Worm (Caenorhabditis elegans): ENCODE data around the gene ZK616.5.

The ZK616.5 gene

ce11 chrIV:5364135-5364609, 27.6 kb upstream of the ZK616.5 start, which contains the start of the genes hda-6 and F41H10.4 (continued):
- TF ChIP-seq duxl-1 (tag; optimal IDR thresholded peaks at IDR 0.05; ENCODE audit: poor library complexity) (peak; percentile 49), ceh-32 (tag; optimal IDR thresholded peaks at IDR 0.05; ENCODE audit: poor library complexity) (no peak), nhr-25 (tag; optimal IDR thresholded peaks at IDR 0.05; ENCODE audit: borderline replicate concordance, insufficient read depth) (no peak), rbr-2 (tag; optimal IDR thresholded peaks at IDR 0.05) (peak; percentile 34), daf-19 (GFP tag; conservative IDR thresholded peaks at IDR 0.05) (no peak), dmd-6 (GFP tag; IDR thresholded peaks at IDR 0.05) (peak; percentile 35), unc-62 (GFP tag; optimal IDR thresholded peaks at IDR 0.05 in 1 of 2) (peak in 1 of 2 experiments; percentile 81), unc-62 (tag; optimal IDR thresholded peaks at IDR 0.05) (no peak), lin-29 (GFP tag; IDR thresholded peaks at IDR 0.05) (no peak), ZK337.2 (GFP tag; IDR thresholded peaks at IDR 0.05) (peak; percentile 40; the same call in 1 of the 2 replicates), ces-1 (GFP tag; optimal IDR thresholded peaks at IDR 0.05) (no peak), F26F4.8 (GFP tag; conservative IDR thresholded peaks at IDR 0.05) (no peak), ceh-28 (tag; optimal IDR thresholded peaks at IDR 0.05) (no peak), mxl-3 (GFP tag; optimal IDR thresholded peaks at IDR 0.05) (peak; percentile 68), nhr-48 (tag; optimal IDR thresholded peaks at IDR 0.05) (no peak), arid-1 (GFP tag; conservative IDR thresholded peaks at IDR 0.05) (0 out of 2 replicates have a peak, but pooled peaks have one; percentile 27), ctbp-1 (GFP tag; IDR thresholded peaks at IDR 0.05) (no peak), saeg-2 (GFP tag; IDR thresholded peaks at IDR 0.05) (no peak), cey-2 (tag; optimal IDR thresholded peaks at IDR 0.05; ENCODE audit: borderline replicate concordance, insufficient read depth) (no peak), lim-7 (GFP tag; IDR thresholded peaks at IDR 0.05) (no peak), sdz-12 (GFP tag; optimal IDR thresholded peaks at IDR 0.05) (no peak), zag-1 (tag; optimal IDR thresholded peaks at IDR 0.05) (no peak), ceh-82 (tag; optimal IDR thresholded peaks at IDR 0.05) (no peak), Y5F2A.4 (GFP tag; optimal IDR thresholded peaks at IDR 0.05) (no peak), dmd-9 (GFP tag; IDR thresholded peaks at IDR 0.05) (peak; percentile 73; the same call in 1 of the 2 replicates), hif-1 (tag; optimal IDR thresholded peaks at IDR 0.05) (peak in 1 of 2 experiments; percentile 78), zfp-2 (tag; optimal IDR thresholded peaks at IDR 0.05) (no peak), madf-9 (GFP tag; conservative IDR thresholded peaks at IDR 0.05) (0 out of 2 replicates have a peak, but pooled peaks have one; percentile 38), hlh-11 (tag; optimal IDR thresholded peaks at IDR 0.05) (peak; percentile 72), lsy-2 (tag; optimal IDR thresholded peaks at IDR 0.05) (peak in 1 of 2 experiments; percentile 91), ama-1 (optimal IDR thresholded peaks at IDR 0.05) (no peak), pha-4 (GFP tag; IDR thresholded peaks at IDR 0.05) (no peak), pha-4 (tag; optimal IDR thresholded peaks at IDR 0.05) (peak; percentile 81), nhr-77 (tag; optimal IDR thresholded peaks at IDR 0.05) (no peak), lin-1 (GFP tag; IDR thresholded peaks at IDR 0.05) (no peak), skn-1 (tag; optimal IDR thresholded peaks at IDR 0.05) (no peak), mep-1 (tag; optimal IDR thresholded peaks at IDR 0.05) (peak; percentile 77)

ce11 chrIV:5366567-5366966, 25.2 kb upstream of the ZK616.5 start, which contains the start of gene sand-1:
sand-1 (plus strand) TSS chrIV:5366867.
- TF ChIP-seq ama-1 (optimal IDR thresholded peaks at IDR 0.05) (peak; percentile 14), mep-1 (tag; optimal IDR thresholded peaks at IDR 0.05) (no peak)

- TF ChIP-seq madf-9 (GFP tag; conservative IDR thresholded peaks at IDR 0.05) (no peak), lin-1 (GFP tag; IDR thresholded peaks at IDR 0.05) (no peak), tra-1 (GFP tag; IDR thresholded peaks at IDR 0.05) (no peak), nhr-77 (tag; optimal IDR thresholded peaks at IDR 0.05) (no peak), unc-39 (tag; optimal IDR thresholded peaks at IDR 0.05) (no peak), hmg-1.1 (GFP tag; IDR thresholded peaks at IDR 0.05) (no peak), duxl-1 (tag; optimal IDR thresholded peaks at IDR 0.05; ENCODE audit: poor library complexity) (no peak), Y5F2A.4 (GFP tag; optimal IDR thresholded peaks at IDR 0.05) (no peak), aha-1 (tag) (no peak), spr-1 (tag; optimal IDR thresholded peaks at IDR 0.05) (no peak), ama-1 (optimal IDR thresholded peaks at IDR 0.05) (no peak), lin-38 (GFP tag; IDR thresholded peaks at IDR 0.05) (no peak), zfp-2 (tag; optimal IDR thresholded peaks at IDR 0.05) (no peak), ceh-44 (GFP tag; IDR thresholded peaks at IDR 0.05) (no peak), nhr-25 (tag; optimal IDR thresholded peaks at IDR 0.05; ENCODE audit: borderline replicate concordance, insufficient read depth) (no peak)
These were observed 23.8 kb upstream of the ZK616.5 start for ce11 chrIV:5367899-5368298.
